Worm (Caenorhabditis elegans) whole organism, L2 larva: Measurements from ENCODE around the gene C13B9.2.

ENCODE experiments used
- C34F6.9 ChIP-seq: fragments of 150-350 bp; optimal IDR thresholded peaks from 2 replicates; lab custom pipeline; 2014; ENCODE audit warnings: missing biosample characterization, missing genetic modification characterization
- F13H6.1 ChIP-seq: sonication (generic microtip); optimal IDR thresholded peaks from 2 replicates; lab custom pipeline; 2016; ENCODE audit warnings: missing genetic modification characterization, missing compliant biosample characterization
- R02D3.7 ChIP-seq: fragments of 150-350 bp; optimal IDR thresholded peaks from 2 replicates; lab custom pipeline; 2014; ENCODE audit warnings: missing biosample characterization, missing genetic modification characterization
- Y55F3AM.14 ChIP-seq: fragments of 200-800 bp; sonication (Bioruptor generic); optimal IDR thresholded peaks from 2 replicates; lab custom pipeline; 2018; ENCODE audit warnings: mild to moderate bottlenecking, missing genetic modification characterization, missing compliant biosample characterization
- ZK546.5 ChIP-seq: sonication (generic microtip); optimal IDR thresholded peaks from 2 replicates; lab custom pipeline; 2017; ENCODE audit warnings: missing biosample characterization, missing genetic modification characterization
- alr-1 ChIP-seq: fragments of 150-350 bp; optimal IDR thresholded peaks from 2 replicates; lab custom pipeline; 2014; ENCODE audit warnings: missing biosample characterization, missing genetic modification characterization
- aly-2 ChIP-seq: fragments of 150-350 bp; optimal IDR thresholded peaks from 2 replicates; lab custom pipeline; 2014; ENCODE audit warnings: missing biosample characterization, missing genetic modification characterization
- ama-1 ChIP-seq: fragments of 150-350 bp; optimal IDR thresholded peaks from 2 replicates; lab custom pipeline; 2018; ENCODE audit warnings: inconsistent platforms
- blmp-1 ChIP-seq: sonication (generic microtip); optimal IDR thresholded peaks from 2 replicates; lab custom pipeline; 2017; ENCODE audit warnings: missing genetic modification characterization, mild to moderate bottlenecking, missing compliant biosample characterization, antibody characterized with exemption, moderate library complexity; ENCODE audit not compliant: insufficient read depth
- ceh-16 ChIP-seq: fragments of 150-350 bp; optimal IDR thresholded peaks from 2 replicates; lab custom pipeline; 2014; ENCODE audit warnings: missing biosample characterization, missing genetic modification characterization
- ceh-82 ChIP-seq: fragments of 150-350 bp; optimal IDR thresholded peaks from 2 replicates; lab custom pipeline; 2014; ENCODE audit warnings: missing biosample characterization, missing genetic modification characterization
- crh-2 ChIP-seq: sonication (generic microtip); optimal IDR thresholded peaks from 2 replicates; lab custom pipeline; 2017; ENCODE audit warnings: missing biosample characterization, missing genetic modification characterization
- elt-1 ChIP-seq: fragments of 150-350 bp; optimal IDR thresholded peaks from 2 replicates; lab custom pipeline; 2014; ENCODE audit warnings: missing biosample characterization, missing genetic modification characterization
- fos-1 ChIP-seq: fragments of 150-350 bp; optimal IDR thresholded peaks from 2 replicates; lab custom pipeline; 2014; ENCODE audit warnings: missing biosample characterization, missing genetic modification characterization
- gmeb-1 ChIP-seq: fragments of 150-350 bp; optimal IDR thresholded peaks from 2 replicates; lab custom pipeline; 2014; ENCODE audit warnings: missing biosample characterization, missing genetic modification characterization
- lin-11 ChIP-seq: fragments of 150-350 bp; sonication (generic microtip); optimal IDR thresholded peaks from 2 replicates; lab custom pipeline; 2014; ENCODE audit warnings: missing biosample characterization, missing genetic modification characterization, inconsistent platforms, mixed read lengths
- lin-13 ChIP-seq: fragments of 150-350 bp; optimal IDR thresholded peaks from 2 replicates; lab custom pipeline; 2014; ENCODE audit warnings: missing biosample characterization, missing genetic modification reagents, missing genetic modification characterization
- lin-39 ChIP-seq: fragments of 150-350 bp; optimal IDR thresholded peaks from 2 replicates; lab custom pipeline; 2014; ENCODE audit warnings: missing biosample characterization, missing genetic modification reagents, missing genetic modification characterization
- lsy-2 ChIP-seq, 2 experiments: fragments of 150-350 bp in 1 of 2; sonication (generic microtip) in 1 of 2; optimal IDR thresholded peaks; 2 replicates each; lab custom pipeline; 2014 to 2017; ENCODE audit warnings: missing biosample characterization in 2 of 2, missing genetic modification characterization in 2 of 2
- mab-5 ChIP-seq: fragments of 150-350 bp; optimal IDR thresholded peaks from 2 replicates; lab custom pipeline; 2014; ENCODE audit warnings: missing biosample characterization, missing genetic modification characterization
- mbf-1 ChIP-seq: sonication (generic microtip); optimal IDR thresholded peaks from 2 replicates; lab custom pipeline; 2017; ENCODE audit warnings: missing biosample characterization, missing genetic modification characterization
- mdl-1 ChIP-seq, 2 experiments: fragments of 150-350 bp in 1 of 2; sonication (generic microtip) in 1 of 2; optimal IDR thresholded peaks; 2 replicates each; lab custom pipeline; 2017; ENCODE audit warnings: missing biosample characterization in 2 of 2, missing genetic modification characterization in 2 of 2
- nhr-10 ChIP-seq: sonication (generic microtip); optimal IDR thresholded peaks from 2 replicates; lab custom pipeline; 2017; ENCODE audit warnings: missing biosample characterization, missing genetic modification characterization
- nhr-11 ChIP-seq: fragments of 150-350 bp; optimal IDR thresholded peaks from 2 replicates; lab custom pipeline; 2014; ENCODE audit warnings: missing biosample characterization, missing genetic modification characterization
- nhr-12 ChIP-seq: fragments of 150-350 bp; optimal IDR thresholded peaks from 2 replicates; lab custom pipeline; 2014; ENCODE audit warnings: missing biosample characterization, missing genetic modification characterization
- nhr-129 ChIP-seq: fragments of 150-350 bp; optimal IDR thresholded peaks from 2 replicates; lab custom pipeline; 2014; ENCODE audit warnings: missing biosample characterization, missing genetic modification characterization
- nhr-21 ChIP-seq: fragments of 150-350 bp; optimal IDR thresholded peaks from 2 replicates; lab custom pipeline; 2014; ENCODE audit warnings: missing biosample characterization, missing genetic modification characterization
- nhr-23 ChIP-seq: fragments of 150-350 bp; optimal IDR thresholded peaks from 2 replicates; lab custom pipeline; 2014; ENCODE audit warnings: missing biosample characterization, missing genetic modification reagents, missing genetic modification characterization
- nhr-237 ChIP-seq: fragments of 150-350 bp; optimal IDR thresholded peaks from 2 replicates; lab custom pipeline; 2014; ENCODE audit warnings: missing biosample characterization, missing genetic modification characterization
- nhr-25 ChIP-seq: fragments of 150-350 bp; sonication (generic microtip); optimal IDR thresholded peaks from 3 replicates; lab custom pipeline; 2014; ENCODE audit warnings: missing biosample characterization, missing genetic modification characterization
- nhr-6 ChIP-seq: fragments of 150-350 bp; optimal IDR thresholded peaks from 2 replicates; lab custom pipeline; 2014; ENCODE audit warnings: missing biosample characterization, missing genetic modification characterization
- nhr-77 ChIP-seq: fragments of 150-350 bp; optimal IDR thresholded peaks from 2 replicates; lab custom pipeline; 2014; ENCODE audit warnings: missing biosample characterization, missing genetic modification characterization
- peb-1 ChIP-seq: fragments of 150-350 bp; optimal IDR thresholded peaks from 2 replicates; lab custom pipeline; 2014; ENCODE audit warnings: missing biosample characterization, missing genetic modification characterization
- sem-4 ChIP-seq: fragments of 150-350 bp; optimal IDR thresholded peaks from 2 replicates; lab custom pipeline; 2014; ENCODE audit warnings: missing biosample characterization, missing genetic modification reagents, missing genetic modification characterization
- skn-1 ChIP-seq: sonication (generic microtip); optimal IDR thresholded peaks from 2 replicates; lab custom pipeline; 2017; ENCODE audit warnings: missing biosample characterization, missing genetic modification characterization
- sma-3 ChIP-seq: sonication (generic microtip); optimal IDR thresholded peaks from 2 replicates; lab custom pipeline; 2016; ENCODE audit warnings: missing genetic modification reagents, missing genetic modification characterization, missing compliant biosample characterization
- sma-9 ChIP-seq, 2 experiments: fragments of 150-350 bp in 1 of 2; sonication (generic microtip) in 1 of 2; optimal IDR thresholded peaks; 2 replicates each; lab custom pipeline; 2014 to 2016; ENCODE audit warnings: missing genetic modification characterization in 2 of 2, mild to moderate bottlenecking in 1 of 2, missing biosample characterization in 1 of 2, missing compliant biosample characterization in 1 of 2, missing genetic modification reagents in 1 of 2, moderate library complexity in 1 of 2
- snpc-4 ChIP-seq: fragments of 150-350 bp; optimal IDR thresholded peaks from 2 replicates; lab custom pipeline; 2014; ENCODE audit warnings: missing biosample characterization, missing genetic modification characterization
- unc-39 ChIP-seq: fragments of 150-350 bp; optimal IDR thresholded peaks from 2 replicates; lab custom pipeline; 2014; ENCODE audit warnings: missing biosample characterization, missing genetic modification characterization
- unc-55 ChIP-seq: fragments of 150-350 bp; sonication (generic microtip); optimal IDR thresholded peaks from 3 replicates; lab custom pipeline; 2014; ENCODE audit warnings: missing biosample characterization, missing genetic modification reagents, missing genetic modification characterization
- unc-62 ChIP-seq: fragments of 150-350 bp; optimal IDR thresholded peaks from 2 replicates; lab custom pipeline; 2014; ENCODE audit warnings: missing biosample characterization, missing genetic modification reagents, missing genetic modification characterization
- zag-1 ChIP-seq: fragments of 150-350 bp; optimal IDR thresholded peaks from 2 replicates; lab custom pipeline; 2014; ENCODE audit warnings: missing biosample characterization, missing genetic modification characterization
- ztf-4 ChIP-seq: fragments of 150-350 bp; optimal IDR thresholded peaks from 2 replicates; lab custom pipeline; 2014; ENCODE audit warnings: missing biosample characterization, missing genetic modification characterization

Gene C13B9.2

DNA sequence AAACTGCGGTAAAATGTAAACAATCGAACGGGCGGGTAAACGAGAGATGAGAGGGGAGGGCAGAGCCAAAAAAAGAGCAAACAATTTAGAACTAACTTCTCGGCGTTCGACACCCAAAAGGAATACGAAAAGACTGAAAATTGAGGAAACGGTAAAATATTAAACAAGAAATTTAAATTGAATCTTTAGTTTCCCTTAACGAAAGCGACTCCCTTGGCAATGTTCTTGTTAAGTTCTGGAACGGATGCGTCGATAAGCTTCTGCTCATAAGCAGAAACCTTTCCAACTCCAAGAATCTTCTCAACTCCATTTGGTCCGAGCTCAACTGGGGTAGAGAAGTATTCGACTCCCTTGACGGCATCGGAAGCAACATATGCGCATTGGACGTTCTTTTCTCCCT, 13.4 kb upstream of the C13B9.2 start:
- TF ChIP-seq nhr-77 (tag; lab: Kevin White, UChicago): no peak
- TF ChIP-seq nhr-10: no peak
- TF ChIP-seq sma-9 (GFP tag; optimal IDR thresholded peaks at IDR 0.05; lab: Kevin White, UChicago): no peak
- TF ChIP-seq sma-9 (tag; optimal IDR thresholded peaks at IDR 0.05; lab: Kevin White, UChicago): no peak
- no peak for TF ChIP-seq mbf-1 (tag; lab: Kevin White, UChicago)
- TF ChIP-seq lin-39 (tag; lab: Kevin White, UChicago): no peak
- no peak for TF ChIP-seq aly-2 (tag; lab: Kevin White, UChicago)

DNA sequence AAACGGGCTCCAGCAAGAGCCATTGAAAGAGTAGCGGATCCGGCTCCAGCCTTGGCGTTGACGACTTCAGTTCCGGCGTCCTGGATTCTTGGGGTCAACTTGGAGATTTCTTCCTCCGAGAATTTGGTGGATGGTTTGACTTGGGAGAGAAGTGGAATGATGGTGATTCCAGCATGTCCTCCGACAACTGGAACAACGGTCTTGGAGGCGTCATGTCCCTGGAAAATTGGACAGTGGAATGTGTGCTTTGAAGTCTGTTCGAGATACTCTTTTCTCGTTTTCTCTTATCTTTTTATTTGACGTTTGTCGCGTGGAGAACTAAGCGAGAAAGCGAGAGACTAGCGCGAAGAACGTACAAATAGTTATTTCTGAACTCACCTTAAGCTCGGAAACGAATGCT, 13.0 kb upstream of the C13B9.2 start:
- no peak for TF ChIP-seq nhr-6
- TF ChIP-seq nhr-25 (tag; lab: Kevin White, UChicago): no peak
- TF ChIP-seq aly-2 (tag; lab: Kevin White, UChicago): no peak

DNA sequence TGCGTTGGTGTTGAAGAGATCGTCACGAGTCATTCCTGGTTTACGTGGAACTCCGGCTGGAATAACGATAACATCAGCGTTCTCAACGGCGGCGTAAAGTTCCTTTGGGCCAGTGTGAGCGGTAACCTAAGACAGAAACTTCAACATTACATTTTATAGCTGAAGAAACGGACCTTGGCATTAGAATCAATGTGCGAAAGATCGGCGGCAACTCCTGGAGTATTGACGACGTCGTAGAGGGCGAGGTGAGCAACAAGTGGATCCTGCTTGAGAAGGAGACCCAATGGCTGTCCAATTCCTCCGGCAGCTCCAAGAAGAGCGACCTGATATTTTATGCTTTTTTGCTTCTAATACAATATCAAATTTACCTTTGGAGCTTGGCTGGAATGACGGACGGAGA, 12.4 kb upstream of the C13B9.2 start:
- TF ChIP-seq sem-4 (tag; lab: Kevin White, UChicago) (no peak), blmp-1 (no peak), nhr-6 (no peak), nhr-12 (tag; lab: Kevin White, UChicago) (no peak), ama-1 (no peak), ZK546.5 (tag; lab: Kevin White, UChicago) (no peak)
- TF ChIP-seq, all 48 proteins: peak for 0

DNA sequence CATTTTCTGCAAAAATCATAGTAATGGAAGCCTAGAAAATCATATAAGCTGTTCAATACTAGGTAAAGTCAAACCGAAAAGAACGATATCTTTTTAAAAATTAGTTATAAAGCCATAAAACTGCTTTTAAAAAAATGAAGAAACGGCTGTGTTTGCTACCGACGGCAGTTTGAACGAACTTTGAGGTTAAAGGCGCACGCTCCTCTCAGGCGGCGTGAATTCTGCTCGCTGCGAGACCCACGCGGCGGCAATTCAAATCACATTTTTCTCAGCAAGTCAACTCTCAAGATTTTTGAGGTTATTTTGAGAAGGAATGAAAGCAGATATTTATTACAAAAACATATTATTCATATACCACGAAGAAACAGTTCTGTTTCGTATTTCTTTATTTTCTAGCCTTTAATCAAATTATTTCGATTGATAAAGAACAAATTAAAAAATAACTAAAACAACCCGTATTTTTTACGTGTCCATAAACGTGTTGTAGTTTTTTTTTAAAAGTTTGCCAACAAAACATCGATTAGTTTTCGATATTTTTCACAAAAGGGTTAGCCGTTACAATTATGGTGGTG, 11.9 kb upstream of the C13B9.2 start, which contains the start of the genes mdh-2 and F20H11.4:
mdh-2 (minus strand) TSS at position 6 of the 572 bp plus-strand sequence.
F20H11.4 (plus strand) TSS at position 522 of the 572 bp plus-strand sequence.
- TF ChIP-seq sma-3 (peak; percentile 77), elt-1 (no peak), nhr-77 (tag; lab: Kevin White, UChicago) (no peak), sma-9 (GFP tag; optimal IDR thresholded peaks at IDR 0.05; lab: Kevin White, UChicago) (peak; percentile 85), sma-9 (tag; optimal IDR thresholded peaks at IDR 0.05; lab: Kevin White, UChicago) (no peak), F13H6.1 (tag; lab: Kevin White, UChicago) (peak; percentile 66), snpc-4 (peak; percentile 65), alr-1 (tag; lab: Kevin White, UChicago) (no peak), ceh-16 (no peak), crh-2 (tag; lab: Kevin White, UChicago) (peak; percentile 87), nhr-12 (tag; lab: Kevin White, UChicago) (no peak), nhr-11 (tag; lab: Kevin White, UChicago) (no peak), nhr-25 (tag; lab: Kevin White, UChicago) (peak; percentile 70), gmeb-1 (tag; lab: Kevin White, UChicago) (peak; percentile 95), unc-39 (tag; lab: Kevin White, UChicago) (no peak), blmp-1 (no peak), lin-11 (tag; lab: Kevin White, UChicago) (peak; percentile 83), Y55F3AM.14 (GFP tag; lab: Kevin White, UChicago) (no peak), unc-62 (GFP tag; lab: Kevin White, UChicago) (no peak), mdl-1 (tag; optimal IDR thresholded peaks at IDR 0.05; lab: Kevin White, UChicago) (peak in 1 of 2 experiments; percentile 15), sem-4 (tag; lab: Kevin White, UChicago) (peak; percentile 49), mab-5 (tag; lab: Kevin White, UChicago) (peak; percentile 21), nhr-129 (tag; lab: Kevin White, UChicago) (peak; percentile 81), R02D3.7 (tag; lab: Kevin White, UChicago) (no peak), ceh-82 (tag; lab: Kevin White, UChicago) (peak; percentile 5), nhr-237 (no peak), zag-1 (no peak), skn-1 (tag; lab: Kevin White, UChicago) (no peak), lsy-2 (tag; optimal IDR thresholded peaks at IDR 0.05; lab: Kevin White, UChicago) (peak; percentile 55 to 90), ZK546.5 (tag; lab: Kevin White, UChicago) (peak; percentile 45), unc-55 (GFP tag; lab: Kevin White, UChicago) (peak; percentile 95), C34F6.9 (tag; lab: Kevin White, UChicago) (peak; percentile 91), fos-1 (peak; percentile 54), ama-1 (peak; percentile 67), nhr-23 (tag; lab: Kevin White, UChicago) (no peak), nhr-21 (peak; percentile 67), ztf-4 (tag; lab: Kevin White, UChicago) (peak; percentile 24), nhr-6 (no peak), peb-1 (tag; lab: Kevin White, UChicago) (no peak), lin-13 (GFP tag; lab: Kevin White, UChicago) (peak; percentile 88), mbf-1 (tag; lab: Kevin White, UChicago) (no peak)
